Worm (Caenorhabditis elegans) whole organism, mixed stage, embryonic: ENCODE results near the gene pmt-2.

Experiments used
- blmp-1 ChIP-seq: fragments of 150-350 bp; optimal IDR thresholded peaks from 2 replicates; lab custom pipeline; 2014; ENCODE audit warnings: missing biosample characterization, missing genetic modification characterization
- elt-1 ChIP-seq: sonication (generic microtip); optimal IDR thresholded peaks from 2 replicates; lab custom pipeline; 2017; ENCODE audit warnings: missing genetic modification characterization, mild to moderate bottlenecking, missing compliant biosample characterization, antibody characterized with exemption, moderate library complexity, borderline replicate concordance; ENCODE audit not compliant: insufficient read depth
- flh-1 ChIP-seq: fragments of 200-800 bp; sonication (Bioruptor generic); optimal IDR thresholded peaks from 2 replicates; lab custom pipeline; 2018; ENCODE audit warnings: mild to moderate bottlenecking, missing genetic modification characterization, moderate library complexity, missing compliant biosample characterization
- mab-5 ChIP-seq: fragments of 150-350 bp; optimal IDR thresholded peaks from 2 replicates; lab custom pipeline; 2014; ENCODE audit warnings: missing biosample characterization, missing genetic modification characterization
- nhr-76 ChIP-seq: sonication (generic microtip); optimal IDR thresholded peaks from 2 replicates; lab custom pipeline; 2017; ENCODE audit warnings: missing biosample characterization, missing genetic modification characterization
- pha-4 ChIP-seq: fragments of 150-350 bp; optimal IDR thresholded peaks from 2 replicates; lab custom pipeline; 2018; ENCODE audit warnings: missing biosample characterization, missing genetic modification reagents, missing genetic modification characterization
- snpc-4 ChIP-seq: fragments of 150-350 bp; optimal IDR thresholded peaks from 2 replicates; lab custom pipeline; 2014; ENCODE audit warnings: missing biosample characterization, missing genetic modification characterization
- unc-39 ChIP-seq: fragments of 150-350 bp; optimal IDR thresholded peaks from 2 replicates; lab custom pipeline; 2014; ENCODE audit warnings: missing biosample characterization, missing genetic modification characterization
- unc-62 ChIP-seq: fragments of 150-350 bp; optimal IDR thresholded peaks from 2 replicates; lab custom pipeline; 2014; ENCODE audit warnings: missing biosample characterization, missing genetic modification reagents, missing genetic modification characterization

DNA sequence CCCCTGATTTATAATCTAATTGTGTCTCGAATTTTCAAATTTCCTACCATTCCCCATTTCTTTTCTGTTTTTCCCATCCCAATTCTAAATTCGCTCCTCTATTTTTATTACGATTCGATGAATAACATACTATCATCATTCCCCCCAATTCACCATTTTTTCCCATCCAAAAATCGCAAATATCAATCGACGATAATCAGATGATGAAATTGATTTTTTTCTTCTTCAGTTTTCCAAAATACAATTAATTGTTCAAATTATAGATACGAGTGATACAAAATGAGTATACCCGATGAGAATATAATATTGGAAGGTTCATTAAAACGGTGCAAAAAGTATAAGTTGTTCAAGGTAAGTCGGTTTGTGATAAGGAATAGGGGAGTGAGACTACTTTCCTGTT lies 14.3 kb downstream of the pmt-2 start, which contains the start of gene soc-1:
- TF ChIP-seq nhr-76, result no peak
- no peak for TF ChIP-seq elt-1
- TF ChIP-seq unc-62 (GFP tag; lab: Kevin White, UChicago), result no peak
- no peak for TF ChIP-seq blmp-1
- TF ChIP-seq unc-39 (tag; lab: Kevin White, UChicago), result no peak
- TF ChIP-seq snpc-4, result no peak
- TF ChIP-seq pha-4 (tag; lab: Kevin White, UChicago), result no peak
- no peak for TF ChIP-seq mab-5 (tag; lab: Kevin White, UChicago)
- no peak for TF ChIP-seq flh-1 (GFP tag; lab: Kevin White, UChicago)
